Fruit fly (Drosophila melanogaster) whole organism, embryonic: ENCODE data around the gene CG32259.
A peak's percentile ranks its signal among the peaks of the same experiment; 100 is the strongest.

Experiments used
- CG10543 ChIP-seq: fragments of 200-800 bp; sonication (Bioruptor generic); optimal IDR thresholded peaks from 3 replicates; lab custom pipeline; 2017; ENCODE audit warnings: missing biosample characterization, mild to moderate bottlenecking, missing genetic modification characterization, moderate library complexity
- CG11398 ChIP-seq: fragments of 200-800 bp; sonication (Bioruptor generic); optimal IDR thresholded peaks from 2 replicates; lab custom pipeline; 2016; ENCODE audit warnings: missing biosample characterization, missing genetic modification characterization
- CG34224 ChIP-seq: fragments of 200-800 bp; sonication (Bioruptor generic); IDR thresholded peaks from 3 replicates; pipeline ENCODE4 v1.3.6; 2022; ENCODE audit warnings: missing biosample characterization, missing genetic modification characterization; ENCODE audit not compliant: partially characterized antibody
- CG34376 ChIP-seq: fragments of 200-800 bp; sonication (Bioruptor generic); optimal IDR thresholded peaks from 2 replicates; lab custom pipeline; 2018; ENCODE audit warnings: missing biosample characterization, mild to moderate bottlenecking, missing genetic modification characterization
- CG6813 ChIP-seq: fragments of 200-800 bp; sonication (Bioruptor generic); optimal IDR thresholded peaks from 2 replicates; lab custom pipeline; 2017; ENCODE audit warnings: missing biosample characterization, missing genetic modification characterization, mild to moderate bottlenecking, moderate library complexity, missing genetic modification reagents
- E2f2 ChIP-seq: fragments of 200-800 bp; sonication (Bioruptor generic); IDR thresholded peaks from 2 replicates; pipeline ENCODE4 v1.3.6; 2022; ENCODE audit warnings: missing biosample characterization, missing genetic modification characterization
- NFAT ChIP-seq: fragments of 200-800 bp; sonication (Bioruptor generic); IDR thresholded peaks from 2 replicates; pipeline ENCODE4 v1.3.6; 2022; ENCODE audit warnings: missing biosample characterization, missing genetic modification characterization
- cg ChIP-seq: fragments of 200-800 bp; sonication (Bioruptor generic); optimal IDR thresholded peaks from 3 replicates; lab custom pipeline; 2019; ENCODE audit warnings: missing biosample characterization, mild to moderate bottlenecking, missing genetic modification characterization, moderate library complexity
- gro ChIP-seq: fragments of 200-800 bp; sonication (Bioruptor generic); optimal IDR thresholded peaks from 2 replicates; lab custom pipeline; 2016; ENCODE audit warnings: missing biosample characterization, missing genetic modification characterization
- gsb ChIP-seq: fragments of 200-800 bp; sonication (Bioruptor generic); IDR thresholded peaks from 2 replicates; pipeline ENCODE4 v1.3.6; 2022; ENCODE audit warnings: missing biosample characterization, missing genetic modification characterization
- otp ChIP-seq: fragments of 200-800 bp; sonication (Bioruptor generic); IDR thresholded peaks from 3 replicates; pipeline ENCODE4, ENCODE4 v1.3.6; 2022; ENCODE audit warnings: missing biosample characterization, missing genetic modification characterization
- pan ChIP-seq, 4 experiments: fragments of >200 bp in 3 of 4; fragments of 200-800 bp in 1 of 4; sonication (Bioruptor generic) in 1 of 4; optimal IDR thresholded peaks in 3 of 4; IDR thresholded peaks in 1 of 4; 2 replicates each; pipeline versions ENCODE4 v1.3.6 to Lab custom; 2017 to 2022; ENCODE audit warnings: missing biosample characterization in 2 of 4, missing genetic modification characterization in 2 of 4, mixed read lengths in 1 of 4
- tap ChIP-seq: fragments of 200-800 bp; optimal IDR thresholded peaks from 3 replicates; lab custom pipeline; 2019; ENCODE audit warnings: missing biosample characterization, mild to moderate bottlenecking, missing genetic modification characterization, moderate library complexity
- ttk ChIP-seq: fragments of 200-800 bp; sonication (Bioruptor generic); IDR thresholded peaks from 2 replicates; pipeline ENCODE4 v2.1.2; 2022; ENCODE audit warnings: missing biosample characterization, missing genetic modification characterization

- no peak for TF ChIP-seq cg (GFP tag; lab: Kevin White, UChicago)
- no peak for TF ChIP-seq CG34224 (GFP tag; lab: Robert Waterston, UW)
- no peak for TF ChIP-seq otp
- no peak for TF ChIP-seq ttk (GFP tag; lab: Robert Waterston, UW)
- no peak for TF ChIP-seq pan (optimal IDR thresholded peaks at IDR 0.05; lab: Kevin White, UChicago)
- no peak for TF ChIP-seq pan (GFP tag; optimal IDR thresholded peaks at IDR 0.05 in 1 of 2, IDR thresholded peaks at IDR 0.05 in 1 of 2)
- TF ChIP-seq CG10543 (GFP tag; lab: Kevin White, UChicago) = no peak
- TF ChIP-seq gro = no peak
- peak; percentile 6 for TF ChIP-seq CG34376 (GFP tag; lab: Kevin White, UChicago)
- TF ChIP-seq tap (tag; lab: Kevin White, UChicago) = no peak
- TF ChIP-seq CG6813 (GFP tag; lab: Kevin White, UChicago) = no peak
- TF ChIP-seq NFAT (GFP tag; lab: Robert Waterston, UW) = no peak
- no peak for TF ChIP-seq gsb
- TF ChIP-seq CG11398 (GFP tag; lab: Kevin White, UChicago) = no peak
- no peak for TF ChIP-seq E2f2 (GFP tag; lab: Robert Waterston, UW)
Measured at dm6 chr3L:4059293-4059820, 9.8 kb upstream of the CG32259 start, which contains the start of gene Ugt305A1.
